Fruit fly (Drosophila melanogaster) S2 (cell line): Measurements from ENCODE around the gene CG5171.

Experiments
- CG8478 ChIP-seq: fragments of >200 bp; optimal IDR thresholded peaks from 2 replicates; lab custom pipeline; 2018
- CTCF ChIP-seq, 2 experiments: fragments of >200 bp; optimal IDR thresholded peaks; 2 replicates each; lab custom pipeline; 2018

CG5171 gene

DNA sequence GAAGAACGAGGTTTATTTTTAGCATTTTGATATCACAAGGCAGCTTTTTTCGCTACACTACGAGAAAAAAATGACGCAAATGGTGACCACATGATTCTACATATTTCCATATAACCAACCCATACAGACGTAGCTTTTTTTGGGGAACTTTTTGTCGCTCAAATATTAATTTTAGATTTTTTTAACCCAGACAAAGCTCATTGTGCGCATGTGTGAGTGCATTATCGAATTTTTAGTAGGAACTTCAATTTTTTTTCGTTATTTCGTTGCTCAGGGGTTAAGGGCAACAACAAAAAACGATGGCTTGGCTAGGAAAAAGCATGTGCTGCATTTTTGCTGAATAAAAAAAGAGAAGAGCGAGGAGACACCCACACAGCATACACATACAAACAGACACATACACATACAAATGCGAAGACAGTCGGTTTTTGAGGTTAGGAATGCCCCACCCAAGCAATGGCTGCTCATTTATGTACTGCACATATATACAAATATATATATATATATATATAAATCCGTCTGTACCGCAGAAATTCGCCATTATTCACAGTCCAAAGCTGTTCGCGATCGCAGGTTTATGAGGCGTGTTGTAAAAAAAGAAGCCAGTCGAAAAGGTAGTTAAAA, 23.3 kb downstream of the CG5171 start:
- TF ChIP-seq CG8478 (lab: Kevin White, UChicago) (no peak), CTCF (optimal IDR thresholded peaks at IDR 0.05; lab: Kevin White, UChicago) (no peak)

DNA sequence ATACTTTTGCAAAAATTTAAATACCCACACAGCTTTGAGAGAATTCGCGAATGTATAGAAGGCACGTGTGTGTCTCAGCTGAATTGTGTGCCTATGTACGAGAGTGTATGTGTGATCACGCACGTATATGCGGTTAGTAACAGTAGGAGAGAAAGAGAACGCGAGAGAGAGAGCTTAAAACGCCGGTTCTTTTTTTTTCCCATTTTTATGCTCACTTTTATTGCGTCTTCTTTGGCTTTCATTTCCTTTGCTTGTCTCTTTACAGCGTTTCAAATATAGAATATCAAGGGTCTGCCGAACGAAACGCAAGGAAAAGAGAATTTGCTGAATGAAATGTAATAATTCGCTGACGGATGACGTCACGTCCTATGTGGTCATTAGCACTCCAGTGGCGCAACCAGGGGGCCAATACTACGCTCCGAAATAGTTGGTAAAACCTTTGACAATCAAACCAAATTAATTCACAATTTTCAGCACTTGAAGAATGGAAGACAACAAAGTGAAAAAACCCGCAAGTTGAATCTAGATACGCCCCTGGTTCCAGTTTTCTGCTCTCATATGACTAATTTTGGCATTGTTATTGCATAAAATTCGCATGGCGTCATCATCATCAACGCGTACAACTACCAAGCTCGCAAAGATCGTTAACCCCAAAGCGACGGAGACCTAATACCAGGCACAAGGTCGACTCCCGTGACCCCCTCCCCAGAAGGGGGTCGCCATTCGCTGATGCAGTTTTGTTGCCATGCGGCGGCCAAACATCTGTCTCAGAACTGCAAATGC, 24.0 kb downstream of the CG5171 start:
- no peak for TF ChIP-seq CG8478 (lab: Kevin White, UChicago)
- TF ChIP-seq CTCF (optimal IDR thresholded peaks at IDR 0.05; lab: Kevin White, UChicago): no peak

DNA sequence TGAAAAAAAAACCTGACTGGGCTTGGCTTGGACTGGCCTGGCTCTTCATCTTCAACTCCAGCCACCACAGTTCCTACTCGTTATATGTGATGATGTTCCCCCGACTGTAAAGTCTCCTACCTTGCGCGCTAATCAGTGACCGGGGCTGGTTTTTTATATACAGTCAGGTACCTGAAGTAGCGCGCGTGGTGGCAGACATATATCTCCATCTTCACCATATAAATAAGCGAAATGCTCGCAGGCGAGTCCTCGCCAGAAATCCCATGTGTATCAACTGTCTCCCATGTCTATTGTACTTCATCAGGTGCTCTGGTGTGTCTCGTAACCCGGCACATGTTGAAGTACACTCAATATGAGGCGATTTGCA, 24.5 kb downstream of the CG5171 start:
- TF ChIP-seq CTCF (optimal IDR thresholded peaks at IDR 0.05; lab: Kevin White, UChicago) (no peak), CG8478 (lab: Kevin White, UChicago) (no peak)

DNA sequence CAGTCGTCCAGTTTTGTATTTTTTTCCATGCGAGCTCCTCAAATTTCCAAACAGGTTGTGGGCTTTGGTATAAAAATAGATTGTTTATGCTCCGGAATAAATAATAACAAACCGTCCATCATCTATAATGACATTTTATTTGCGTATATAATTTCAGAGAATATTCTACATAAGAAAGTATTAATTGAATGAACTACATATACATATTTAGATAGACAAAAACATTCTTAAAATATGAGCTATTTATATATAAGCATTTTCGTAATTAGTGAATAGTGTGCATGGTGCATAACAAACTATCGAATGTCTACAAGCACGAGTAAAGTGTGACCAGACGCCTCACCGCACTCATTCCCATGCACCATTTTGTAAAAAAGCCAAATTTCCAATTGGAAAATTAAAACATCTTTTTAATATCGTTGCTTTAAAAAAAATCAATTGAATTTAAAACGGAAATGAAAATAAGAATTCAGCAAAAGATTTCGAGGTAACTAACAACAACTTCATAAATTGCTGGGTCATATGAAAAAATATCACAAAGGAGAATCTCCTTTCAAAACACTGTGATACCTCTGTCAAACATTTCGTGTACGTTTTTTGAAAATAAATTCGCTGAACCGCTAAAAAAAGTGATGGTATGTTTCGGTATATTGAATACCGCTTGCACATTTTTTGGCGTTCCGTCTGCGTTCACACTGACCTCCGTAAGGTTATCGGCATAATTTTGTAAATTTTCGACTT, 25.4 kb downstream of the CG5171 start, which contains the start of gene muc:
Gene muc, plus strand, starts transcription at position 541 of the 741 bp plus-strand sequence.
- TF ChIP-seq CTCF (optimal IDR thresholded peaks at IDR 0.05; lab: Kevin White, UChicago): no peak
- TF ChIP-seq CG8478 (lab: Kevin White, UChicago): no peak

DNA sequence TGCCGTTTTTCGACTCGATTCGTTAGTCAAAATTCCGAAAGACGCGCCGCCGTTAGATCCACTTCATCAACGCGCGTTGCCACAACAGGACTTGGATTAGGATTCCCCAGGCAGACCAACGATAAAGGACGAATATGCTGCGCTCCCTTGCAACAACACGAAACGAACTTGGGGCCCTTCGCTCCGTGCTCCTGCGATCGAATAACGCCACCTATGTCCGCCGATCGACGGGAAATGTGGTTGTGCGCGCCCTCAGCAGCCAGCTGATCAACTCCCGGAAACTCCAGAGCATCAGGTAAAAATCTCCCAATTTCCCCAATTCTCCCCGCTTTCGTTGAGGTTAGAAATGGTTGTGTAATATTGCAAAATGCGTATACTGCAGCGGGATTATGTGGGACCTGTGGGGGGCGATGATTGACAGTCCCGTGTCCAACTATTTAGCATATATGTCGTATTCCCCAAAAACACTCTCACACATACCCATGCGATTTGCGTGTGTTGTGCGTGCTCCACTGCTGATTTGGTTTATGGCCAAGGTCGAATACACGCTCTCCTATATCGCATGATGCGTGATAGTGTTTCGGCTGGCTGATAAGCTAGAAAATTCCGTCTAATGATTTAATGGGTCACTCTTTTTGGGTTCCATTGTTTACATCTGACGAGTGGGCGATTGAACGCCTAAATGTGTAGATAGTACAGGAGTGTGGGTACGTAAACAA, 26.1 kb downstream of the CG5171 start:
- TF ChIP-seq CG8478 (lab: Kevin White, UChicago) (no peak), CTCF (optimal IDR thresholded peaks at IDR 0.05; lab: Kevin White, UChicago) (peak; percentile 43 to 60)

DNA sequence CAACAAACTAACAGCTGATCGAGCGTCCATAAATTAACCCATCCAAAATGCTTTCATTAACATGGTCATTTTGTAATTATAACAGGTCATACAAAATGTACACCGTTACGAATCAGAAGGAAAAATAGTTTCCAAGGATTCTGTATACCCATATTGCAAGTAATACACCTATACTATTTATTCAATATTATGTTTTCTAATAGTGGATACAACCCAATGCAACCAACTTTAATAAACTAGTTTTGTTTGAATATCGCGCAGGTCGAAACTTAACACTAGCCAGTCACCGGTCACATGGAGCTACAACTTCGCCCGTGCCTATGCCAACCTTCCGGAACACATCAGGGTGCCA, 26.6 kb downstream of the CG5171 start:
- no peak for TF ChIP-seq CTCF (optimal IDR thresholded peaks at IDR 0.05; lab: Kevin White, UChicago)

DNA sequence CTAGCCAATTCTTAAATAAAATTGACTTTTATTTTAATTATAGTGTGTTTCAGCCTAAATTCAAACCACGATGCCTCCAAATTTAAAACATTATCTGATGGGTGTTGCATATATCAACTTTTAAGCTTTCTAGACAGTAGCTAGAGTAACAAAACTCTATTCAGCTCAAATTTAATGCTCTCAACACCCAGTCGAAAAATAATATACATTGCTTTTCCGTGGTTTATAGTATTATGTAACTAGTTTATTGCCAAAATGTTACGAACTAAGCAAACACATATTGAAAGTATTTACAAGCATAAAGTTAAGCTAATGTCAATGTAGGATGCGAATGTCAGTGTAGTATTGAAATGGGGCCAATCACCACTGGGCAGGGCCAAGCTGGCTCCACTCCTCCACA, 29.2 kb downstream of the CG5171 start:
- TF ChIP-seq CTCF (optimal IDR thresholded peaks at IDR 0.05; lab: Kevin White, UChicago): no peak
- no peak for TF ChIP-seq CG8478 (lab: Kevin White, UChicago)

DNA sequence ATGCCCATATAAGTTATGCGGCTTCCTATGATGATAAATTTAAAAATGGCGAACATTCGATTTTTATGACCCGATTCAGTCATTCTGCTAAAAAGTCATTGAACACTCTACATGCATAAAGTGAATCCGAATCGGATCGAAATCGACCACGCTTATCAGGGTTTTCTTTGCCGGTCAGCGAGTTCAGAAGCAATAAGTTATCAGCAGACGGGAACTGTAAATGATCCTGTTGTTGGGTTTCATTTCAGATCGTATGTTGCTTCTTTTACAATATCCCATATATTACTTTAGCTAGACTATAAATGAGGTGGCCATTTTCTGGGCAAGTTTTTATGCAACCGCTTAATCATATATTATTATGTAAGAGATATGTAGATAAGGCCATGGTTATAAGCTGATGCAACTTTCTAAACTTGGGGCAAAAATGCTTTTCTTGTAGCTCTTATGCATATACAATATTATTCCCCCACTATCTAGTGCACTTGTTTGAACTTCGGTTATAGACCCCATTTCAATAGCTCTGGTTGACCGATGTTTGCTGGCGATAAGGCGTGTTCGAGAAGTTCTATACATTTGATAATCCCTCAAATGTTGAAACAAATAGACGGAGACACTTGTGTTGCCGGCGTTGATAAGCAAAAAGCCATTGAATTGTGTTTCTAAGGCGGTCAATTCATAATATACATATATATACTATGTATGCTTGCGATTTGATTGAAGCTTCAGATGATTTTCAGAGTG, 30.9 kb downstream of the CG5171 start:
- TF ChIP-seq CG8478 (lab: Kevin White, UChicago) (no peak), CTCF (optimal IDR thresholded peaks at IDR 0.05; lab: Kevin White, UChicago) (no peak)

DNA sequence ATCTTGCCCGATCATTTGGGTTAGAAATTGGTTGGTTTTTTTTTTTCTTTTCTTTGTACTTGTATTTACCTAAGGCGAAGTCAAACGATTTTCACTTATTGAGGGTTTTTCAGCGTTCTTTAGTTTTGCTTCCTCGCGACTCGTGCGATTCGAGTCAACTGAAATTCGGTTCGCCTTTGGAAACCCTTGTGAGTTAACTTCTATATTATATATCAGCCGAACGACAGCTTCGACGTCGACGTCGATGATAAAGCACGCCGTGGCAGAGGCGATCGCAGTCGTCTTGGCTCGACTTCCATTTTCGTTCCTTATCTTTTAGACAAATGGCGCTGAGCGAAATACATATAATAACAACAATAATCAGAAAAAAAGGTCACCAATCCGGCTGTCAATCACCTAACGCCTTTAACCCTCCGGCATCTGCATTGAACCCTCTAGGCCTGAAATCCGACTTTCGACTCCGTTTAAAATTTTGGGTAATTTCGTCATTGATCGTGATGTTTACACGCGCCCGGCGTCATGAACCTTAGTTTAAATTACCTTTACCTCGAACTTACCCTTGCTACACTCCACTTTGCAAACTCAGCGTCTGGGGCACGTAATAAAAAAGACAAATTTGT, 32.3 kb downstream of the CG5171 start, which contains the start of gene CG5958:
Gene CG5958, minus strand, starts transcription at position 180 of the 620 bp plus-strand sequence.
- TF ChIP-seq CTCF (optimal IDR thresholded peaks at IDR 0.05; lab: Kevin White, UChicago) (no peak), CG8478 (lab: Kevin White, UChicago) (no peak)

DNA sequence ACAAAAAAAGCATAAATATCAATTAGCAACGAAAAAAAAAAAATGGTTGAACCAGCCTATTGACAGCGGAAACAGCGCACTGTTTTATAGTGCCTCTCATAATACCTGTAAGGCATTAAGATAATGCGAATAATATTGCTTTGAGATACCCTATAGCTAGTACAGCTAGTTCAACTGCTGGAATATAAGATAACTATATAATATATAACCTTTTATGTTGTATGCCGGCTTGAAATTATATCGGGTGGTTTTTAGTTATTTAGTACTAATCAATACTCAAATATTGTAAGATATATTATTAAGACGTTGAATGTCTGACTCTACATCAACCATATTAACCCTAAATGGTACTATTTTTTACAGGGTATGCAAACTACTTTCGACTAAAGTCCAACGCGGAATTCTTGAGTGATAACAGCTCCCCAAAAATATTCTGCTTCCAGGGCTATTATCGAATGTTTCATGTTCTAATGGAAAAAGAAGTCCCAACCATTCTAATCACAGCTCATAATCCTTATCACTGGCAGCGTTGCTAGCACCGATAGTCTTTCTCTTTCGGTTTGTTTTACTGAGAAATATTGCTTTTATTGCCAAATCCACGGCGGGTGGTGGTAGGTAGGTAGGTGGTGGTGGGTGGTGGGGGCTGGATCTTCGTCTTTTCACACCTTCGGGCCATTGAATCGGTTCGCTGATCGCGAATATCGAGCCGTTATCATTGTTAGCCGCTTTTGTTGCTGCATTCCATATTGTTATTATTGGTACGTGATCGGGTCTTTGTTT, 33.0 kb downstream of the CG5171 start:
- TF ChIP-seq CG8478 (lab: Kevin White, UChicago) (no peak), CTCF (optimal IDR thresholded peaks at IDR 0.05; lab: Kevin White, UChicago) (no peak)

DNA sequence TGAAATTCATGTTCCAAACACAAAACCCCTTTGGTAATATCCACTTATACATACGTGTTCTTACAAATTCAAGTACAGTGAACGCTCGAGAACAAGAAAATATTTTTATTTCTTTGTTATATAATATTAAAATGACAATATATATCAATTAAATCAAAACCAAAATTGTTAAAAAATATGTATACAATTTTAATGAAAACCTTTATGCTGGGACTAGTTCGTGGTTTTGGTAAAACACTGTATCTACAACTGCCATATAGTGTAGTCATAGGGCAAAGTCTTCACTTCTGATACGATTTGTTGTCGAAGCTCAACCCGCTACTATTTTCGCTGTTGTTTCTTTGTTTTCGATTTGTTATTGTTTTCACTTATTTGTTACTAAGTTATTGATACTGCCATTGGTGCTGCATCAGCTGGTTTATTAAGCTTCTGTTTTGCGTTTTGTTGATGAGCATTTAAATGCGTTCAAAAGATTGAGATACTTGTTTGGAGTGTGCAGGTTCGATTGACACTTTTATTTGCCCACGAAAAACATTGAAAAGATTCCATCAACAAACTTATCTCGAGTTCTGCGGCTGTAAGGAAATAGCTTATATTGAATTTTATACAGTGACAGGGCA, 33.7 kb downstream of the CG5171 start:
- TF ChIP-seq CG8478 (lab: Kevin White, UChicago) (no peak), CTCF (optimal IDR thresholded peaks at IDR 0.05; lab: Kevin White, UChicago) (no peak)

DNA sequence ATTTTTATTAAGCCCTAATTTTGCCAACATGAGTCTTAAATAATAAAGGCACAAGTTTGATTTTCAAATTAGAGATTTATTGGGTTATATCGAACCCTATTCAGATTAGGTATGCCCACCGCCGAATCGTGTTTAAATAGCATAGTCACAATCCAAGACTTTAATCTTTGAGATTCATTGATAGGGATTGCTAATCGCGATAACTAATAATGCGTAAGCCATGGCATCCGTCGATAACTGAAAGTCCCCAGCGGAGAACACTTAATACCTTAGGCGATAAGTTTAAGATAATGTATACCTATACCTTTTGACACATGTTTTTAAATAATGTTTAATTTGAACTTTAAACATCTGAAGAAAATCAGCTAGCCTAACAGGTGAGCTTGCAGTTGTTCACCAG, 34.3 kb downstream of the CG5171 start:
- TF ChIP-seq CTCF (optimal IDR thresholded peaks at IDR 0.05; lab: Kevin White, UChicago) (no peak), CG8478 (lab: Kevin White, UChicago) (no peak)
